Fruit fly (Drosophila melanogaster) Kc167 (cell line): ENCODE measurements around the gene CG31998.

Source experiments
- Sin3A ChIP-seq: fragments of >200 bp; optimal IDR thresholded peaks from 2 replicates; lab custom pipeline; 2018; ENCODE audit warnings: missing external identifiers
- h ChIP-seq: fragments of >200 bp; optimal IDR thresholded peaks from 3 replicates; lab custom pipeline; 2018; ENCODE audit warnings: missing external identifiers
- psq ChIP-seq: fragments of >200 bp; optimal IDR thresholded peaks from 2 replicates; lab custom pipeline; 2017; ENCODE audit warnings: missing external identifiers
- ttk ChIP-seq: sonication (Bioruptor generic); optimal IDR thresholded peaks from 2 replicates; lab custom pipeline; 2017; ENCODE audit warnings: missing external identifiers

dm6 chr4:175245-175644, 30.5 kb downstream of the CG31998 start, which contains the start of gene CG33978:
- TF ChIP-seq psq (lab: Kevin White, UChicago) (no peak), h (lab: Kevin White, UChicago) (no peak), Sin3A (no peak), ttk (lab: Kevin White, UChicago) (no peak)
